Fruit fly (Drosophila melanogaster) S2 (cell line): Measurements from ENCODE around the gene CG6661.

Experiments
- CG8478 ChIP-seq: fragments of >200 bp; optimal IDR thresholded peaks from 2 replicates; lab custom pipeline; 2018
- CTCF ChIP-seq, 2 experiments: fragments of >200 bp; optimal IDR thresholded peaks; 2 replicates each; lab custom pipeline; 2018

- TF ChIP-seq CTCF (optimal IDR thresholded peaks at IDR 0.05; lab: Kevin White, UChicago) (peak in 1 of 2 experiments; percentile 29), CG8478 (lab: Kevin White, UChicago) (no peak)
These were observed 3.1 kb upstream of the CG6661 start, which contains the start of the genes CG6650 and endos for dm6 chr3L:14031171-14032126.
